Worm (Caenorhabditis elegans): ENCODE data around the gene W05H9.4.

ce11 chrX:6254671-6255031, 8.8 kb upstream of the W05H9.4 start:
- TF ChIP-seq snpc-4 (tag; optimal IDR thresholded peaks at IDR 0.05) = no peak
- no peak for TF ChIP-seq ztf-11 (tag; optimal IDR thresholded peaks at IDR 0.05)
- no peak for TF ChIP-seq sptf-1 (tag; optimal IDR thresholded peaks at IDR 0.05)
- no peak for TF ChIP-seq unc-62 (GFP tag; optimal IDR thresholded peaks at IDR 0.05)
- no peak for TF ChIP-seq unc-39 (tag; optimal IDR thresholded peaks at IDR 0.05)
- no peak for TF ChIP-seq lin-13 (tag; optimal IDR thresholded peaks at IDR 0.05)
- no peak for TF ChIP-seq mls-2 (tag; optimal IDR thresholded peaks at IDR 0.05)
- no peak for TF ChIP-seq ham-2 (GFP tag; optimal IDR thresholded peaks at IDR 0.05)

Measured in whole organism, mixed stage, embryonic.